Fruit fly (Drosophila melanogaster) whole organism, embryonic: ENCODE data around the gene CG1943.
A peak's percentile ranks its signal among the peaks of the same experiment; 100 is the strongest.

Experiments
- Asciz ChIP-seq: fragments of 200-800 bp; sonication (Bioruptor generic); optimal IDR thresholded peaks from 2 replicates; lab custom pipeline; 2017; ENCODE audit warnings: missing biosample characterization, mild to moderate bottlenecking, missing genetic modification characterization, missing genetic modification reagents
- CG10267 ChIP-seq: fragments of 200-800 bp; sonication (Bioruptor generic); optimal IDR thresholded peaks from 2 replicates; lab custom pipeline; 2018; ENCODE audit warnings: missing biosample characterization, mild to moderate bottlenecking, missing genetic modification characterization, moderate library complexity
- CG11398 ChIP-seq: fragments of 200-800 bp; sonication (Bioruptor generic); optimal IDR thresholded peaks from 2 replicates; lab custom pipeline; 2016; ENCODE audit warnings: missing biosample characterization, missing genetic modification characterization
- CG11504 ChIP-seq: fragments of 200-800 bp; sonication (Bioruptor generic); optimal IDR thresholded peaks from 3 replicates; lab custom pipeline; 2019; ENCODE audit warnings: missing biosample characterization, mild to moderate bottlenecking, missing genetic modification characterization, moderate library complexity
- CG11695 ChIP-seq: fragments of 200-800 bp; sonication (Bioruptor generic); IDR thresholded peaks from 3 replicates; pipeline ENCODE4 v1.3.6; 2022; ENCODE audit warnings: missing biosample characterization, missing genetic modification characterization
- CG12299 ChIP-seq: fragments of 200-800 bp; sonication (Bioruptor generic); optimal IDR thresholded peaks from 2 replicates; lab custom pipeline; 2018; ENCODE audit warnings: missing biosample characterization, mild to moderate bottlenecking, missing genetic modification characterization
- CG15601 ChIP-seq: fragments of 200-800 bp; sonication (Bioruptor generic); optimal IDR thresholded peaks from 3 replicates; lab custom pipeline; 2019; ENCODE audit warnings: missing biosample characterization, mild to moderate bottlenecking, missing genetic modification characterization, moderate library complexity
- CG1603 ChIP-seq: fragments of 200-800 bp; sonication (Bioruptor generic); optimal IDR thresholded peaks from 2 replicates; lab custom pipeline; 2019; ENCODE audit warnings: missing biosample characterization, mild to moderate bottlenecking, missing genetic modification characterization, moderate library complexity
- CG16779 ChIP-seq: fragments of 200-800 bp; sonication (Bioruptor generic); IDR thresholded peaks from 2 replicates; pipeline ENCODE4 v1.3.6; 2022; ENCODE audit warnings: missing biosample characterization, missing genetic modification characterization
- CG17829 ChIP-seq: fragments of 200-800 bp; optimal IDR thresholded peaks from 2 replicates; lab custom pipeline; 2019; ENCODE audit warnings: missing biosample characterization, mild to moderate bottlenecking, missing genetic modification characterization, moderate library complexity
- CG18619 ChIP-seq: fragments of 200-800 bp; sonication (Bioruptor generic); optimal IDR thresholded peaks from 3 replicates; lab custom pipeline; 2017; ENCODE audit warnings: missing biosample characterization, mild to moderate bottlenecking, missing genetic modification characterization
- CG31441 ChIP-seq: fragments of 200-800 bp; sonication (Bioruptor generic); IDR thresholded peaks from 2 replicates; pipeline ENCODE4 v1.3.6; 2022; ENCODE audit warnings: missing biosample characterization, missing genetic modification characterization
- CG4617 ChIP-seq: fragments of 200-800 bp; sonication (Bioruptor generic); optimal IDR thresholded peaks from 3 replicates; lab custom pipeline; 2016; ENCODE audit warnings: missing biosample characterization, missing genetic modification characterization, borderline replicate concordance
- CG5953 ChIP-seq: fragments of 200-800 bp; sonication (Bioruptor generic); IDR thresholded peaks from 2 replicates; pipeline ENCODE4 v1.3.6; 2022; ENCODE audit warnings: missing biosample characterization, missing genetic modification characterization
- CG6175 ChIP-seq: fragments of 200-800 bp; sonication (Bioruptor generic); IDR thresholded peaks from 3 replicates; pipeline ENCODE4 v1.3.6; 2022; ENCODE audit warnings: missing biosample characterization, missing genetic modification characterization
- CG6689 ChIP-seq: fragments of 200-800 bp; sonication (Bioruptor generic); IDR thresholded peaks from 2 replicates; pipeline ENCODE4 v1.3.6; 2022; ENCODE audit warnings: missing biosample characterization, missing genetic modification characterization
- CG8944 ChIP-seq: fragments of 200-800 bp; sonication (Bioruptor generic); optimal IDR thresholded peaks from 3 replicates; lab custom pipeline; 2016; ENCODE audit warnings: missing biosample characterization, missing genetic modification characterization
- CHES-1-like ChIP-seq: fragments of 200-800 bp; sonication (Bioruptor generic); optimal IDR thresholded peaks from 2 replicates; lab custom pipeline; 2016; ENCODE audit warnings: missing biosample characterization, missing genetic modification characterization
- Camta ChIP-seq: fragments of 200-800 bp; sonication (Bioruptor generic); optimal IDR thresholded peaks from 2 replicates; lab custom pipeline; 2016; ENCODE audit warnings: missing biosample characterization, missing genetic modification characterization
- Dbx ChIP-seq: fragments of 200-800 bp; sonication (Bioruptor generic); IDR thresholded peaks from 3 replicates; pipeline ENCODE4 v1.3.6; 2022; ENCODE audit warnings: missing biosample characterization, missing genetic modification characterization
- Dll ChIP-seq: fragments of 200-800 bp; sonication (Bioruptor generic); IDR thresholded peaks from 4 replicates; pipeline ENCODE4 v1.3.6; 2022; ENCODE audit warnings: missing biosample characterization, missing genetic modification characterization; ENCODE audit not compliant: partially characterized antibody
- Doc3 ChIP-seq: fragments of 200-800 bp; sonication (Bioruptor generic); IDR thresholded peaks from 3 replicates; pipeline ENCODE4 v1.3.6; 2022; ENCODE audit warnings: missing biosample characterization, missing genetic modification characterization; ENCODE audit not compliant: partially characterized antibody
- E2f1 ChIP-seq: fragments of 200-800 bp; sonication (Bioruptor generic); IDR thresholded peaks from 2 replicates; pipeline ENCODE4 v1.3.6; 2022; ENCODE audit warnings: missing biosample characterization, missing genetic modification characterization
- HLHmδ ChIP-seq: fragments of 200-800 bp; sonication (Bioruptor generic); optimal IDR thresholded peaks from 2 replicates; lab custom pipeline; 2018; ENCODE audit warnings: missing biosample characterization, mild to moderate bottlenecking, missing genetic modification characterization, moderate library complexity
- Jarid2 ChIP-seq: fragments of 200-800 bp; sonication (Bioruptor generic); optimal IDR thresholded peaks from 3 replicates; lab custom pipeline; 2017; ENCODE audit warnings: mild to moderate bottlenecking, missing biosample characterization, missing genetic modification reagents, missing genetic modification characterization
- Max ChIP-seq: fragments of 200-800 bp; sonication (Bioruptor generic); optimal IDR thresholded peaks from 2 replicates; lab custom pipeline; 2016; ENCODE audit warnings: missing biosample characterization, mild to moderate bottlenecking, missing genetic modification characterization
- Myb ChIP-seq: fragments of 200-800 bp; sonication (Bioruptor generic); optimal IDR thresholded peaks from 2 replicates; lab custom pipeline; 2016; ENCODE audit warnings: missing biosample characterization, missing genetic modification characterization
- NC2β ChIP-seq: fragments of 200-800 bp; sonication (Bioruptor generic); optimal IDR thresholded peaks from 2 replicates; lab custom pipeline; 2016; ENCODE audit warnings: missing biosample characterization, missing genetic modification characterization
- Side ChIP-seq: fragments of 200-800 bp; sonication (Bioruptor generic); optimal IDR thresholded peaks from 2 replicates; lab custom pipeline; 2016; ENCODE audit warnings: missing biosample characterization, missing genetic modification characterization
- Taf1 ChIP-seq: fragments of 200-800 bp; sonication (Bioruptor generic); IDR thresholded peaks from 2 replicates; pipeline ENCODE4 v1.3.6; 2022; ENCODE audit warnings: missing biosample characterization, missing genetic modification characterization
- Usf ChIP-seq: fragments of 200-800 bp; sonication (Bioruptor generic); optimal IDR thresholded peaks from 2 replicates; lab custom pipeline; 2017; ENCODE audit warnings: missing genotype, missing biosample characterization, missing genetic modification characterization
- ab ChIP-seq: fragments of 200-800 bp; sonication (Bioruptor generic); optimal IDR thresholded peaks from 2 replicates; lab custom pipeline; 2016; ENCODE audit warnings: missing biosample characterization, missing genetic modification characterization
- amos ChIP-seq: fragments of 200-800 bp; sonication (Bioruptor generic); IDR thresholded peaks from 2 replicates; pipeline ENCODE4 v1.3.6; 2022; ENCODE audit warnings: missing biosample characterization, missing genetic modification characterization; ENCODE audit not compliant: partially characterized antibody
- ara ChIP-seq: fragments of 200-800 bp; sonication (Bioruptor generic); IDR thresholded peaks from 2 replicates; pipeline ENCODE4 v1.3.6; 2022; ENCODE audit warnings: missing biosample characterization, missing genetic modification characterization
- ash1 ChIP-seq: fragments of 200-800 bp; sonication (Bioruptor generic); optimal IDR thresholded peaks from 2 replicates; lab custom pipeline; 2018; ENCODE audit warnings: missing biosample characterization, mild to moderate bottlenecking, missing genetic modification characterization
- bcd ChIP-seq: fragments of 200-800 bp; sonication (Bioruptor generic); optimal IDR thresholded peaks from 2 replicates; lab custom pipeline; 2017; ENCODE audit warnings: missing biosample characterization, mild to moderate bottlenecking, missing genetic modification characterization
- cato ChIP-seq: fragments of 200-800 bp; sonication (Bioruptor generic); optimal IDR thresholded peaks from 2 replicates; lab custom pipeline; 2016; ENCODE audit warnings: missing biosample characterization, missing genetic modification characterization, borderline replicate concordance
- crc ChIP-seq: fragments of 200-800 bp; sonication (Bioruptor generic); optimal IDR thresholded peaks from 2 replicates; lab custom pipeline; 2016; ENCODE audit warnings: missing biosample characterization, missing genetic modification characterization
- dan ChIP-seq: fragments of 200-800 bp; sonication (Bioruptor generic); IDR thresholded peaks from 2 replicates; pipeline ENCODE4 v1.3.6; 2022; ENCODE audit warnings: missing biosample characterization, missing genetic modification characterization
- ftz-f1 ChIP-seq: fragments of 200-800 bp; sonication (Bioruptor generic); optimal IDR thresholded peaks from 2 replicates; lab custom pipeline; 2016; ENCODE audit warnings: missing biosample characterization, missing genetic modification characterization
- fu2 ChIP-seq: fragments of 200-800 bp; sonication (Bioruptor generic); optimal IDR thresholded peaks from 2 replicates; lab custom pipeline; 2016; ENCODE audit warnings: missing biosample characterization, missing genetic modification characterization
- lilli ChIP-seq: fragments of 200-800 bp; sonication (Bioruptor generic); optimal IDR thresholded peaks from 3 replicates; lab custom pipeline; 2016; ENCODE audit warnings: missing biosample characterization, missing genetic modification characterization
- nerfin-2 ChIP-seq: fragments of 200-800 bp; sonication (Bioruptor generic); IDR thresholded peaks from 2 replicates; pipeline ENCODE4 v1.3.6; 2022; ENCODE audit warnings: missing biosample characterization, missing genetic modification characterization; ENCODE audit not compliant: partially characterized antibody
- psq ChIP-seq: fragments of 200-800 bp; sonication (Bioruptor generic); optimal IDR thresholded peaks from 2 replicates; lab custom pipeline; 2017; ENCODE audit warnings: missing biosample characterization, missing genetic modification characterization
- sd ChIP-seq: fragments of 200-800 bp; sonication (Bioruptor generic); optimal IDR thresholded peaks from 3 replicates; lab custom pipeline; 2018; ENCODE audit warnings: missing biosample characterization, mild to moderate bottlenecking, missing genetic modification characterization, moderate library complexity
- seq ChIP-seq: fragments of 200-800 bp; sonication (Bioruptor generic); IDR thresholded peaks from 2 replicates; pipeline ENCODE4 v1.3.6; 2022; ENCODE audit warnings: missing biosample characterization, missing genetic modification characterization
- sisA ChIP-seq: fragments of 200-800 bp; sonication (Bioruptor generic); IDR thresholded peaks from 2 replicates; pipeline ENCODE4 v1.3.6; 2022; ENCODE audit warnings: missing biosample characterization, missing genetic modification characterization
- slou ChIP-seq: fragments of 200-800 bp; sonication (Bioruptor generic); optimal IDR thresholded peaks from 3 replicates; lab custom pipeline; 2016; ENCODE audit warnings: missing biosample characterization, missing genetic modification characterization
- tin ChIP-seq: fragments of 200-800 bp; sonication (Bioruptor generic); optimal IDR thresholded peaks from 3 replicates; lab custom pipeline; 2016; ENCODE audit warnings: missing biosample characterization, missing genetic modification characterization
- twi ChIP-seq: fragments of 200-800 bp; optimal IDR thresholded peaks from 2 replicates; lab custom pipeline; 2019; ENCODE audit warnings: missing biosample characterization, mild to moderate bottlenecking, missing genetic modification characterization, moderate library complexity
- unc-4 ChIP-seq: fragments of 200-800 bp; sonication (Bioruptor generic); IDR thresholded peaks from 2 replicates; pipeline ENCODE4 v1.3.6; 2022; ENCODE audit warnings: missing biosample characterization, missing genetic modification characterization; ENCODE audit not compliant: partially characterized antibody

The CG1943 gene

dm6 chr3R:7067092-7067491 lies 7.6 kb upstream of the CG1943 start, which contains the start of the genes CG1105 and CG1965 (continued):
- TF ChIP-seq Max (peak; percentile 92), CG6175 (peak; percentile 87), CG18619 (GFP tag; lab: Kevin White, UChicago) (peak; percentile 85), bcd (GFP tag; lab: Kevin White, UChicago) (peak; percentile 93), CG11504 (tag; lab: Kevin White, UChicago) (peak; percentile 90), lilli (GFP tag; lab: Kevin White, UChicago) (peak; percentile 98), ash1 (GFP tag; lab: Kevin White, UChicago) (peak; percentile 45), dan (GFP tag; lab: Robert Waterston, UW) (peak; percentile 90), ab (GFP tag; lab: Kevin White, UChicago) (peak; percentile 68), CG31441 (GFP tag; lab: Robert Waterston, UW) (peak; percentile 85), fu2 (peak; percentile 94), slou (GFP tag; lab: Kevin White, UChicago) (peak; percentile 91), Camta (peak; percentile 88), Dll (peak; percentile 100), NC2β (GFP tag; lab: Kevin White, UChicago) (peak; percentile 92), unc-4 (peak; percentile 99), Taf1 (peak; percentile 83), CG8944 (GFP tag; lab: Kevin White, UChicago) (peak; percentile 94), CG16779 (GFP tag; lab: Robert Waterston, UW) (peak; percentile 72), CG6689 (GFP tag; lab: Robert Waterston, UW) (peak; percentile 93), Asciz (GFP tag; lab: Kevin White, UChicago) (peak; percentile 71), amos (GFP tag; lab: Robert Waterston, UW) (peak; percentile 97), CG15601 (tag; lab: Kevin White, UChicago) (peak; percentile 89), CG12299 (peak; percentile 88), Myb (GFP tag; lab: Kevin White, UChicago) (peak; percentile 83), CG17829 (tag; lab: Kevin White, UChicago) (peak; percentile 95), tin (GFP tag; lab: Kevin White, UChicago) (peak; percentile 97), Jarid2 (peak; percentile 72), Side (peak; percentile 91), HLHmδ (no peak), twi (tag; lab: Kevin White, UChicago) (peak; percentile 84), seq (GFP tag; lab: Robert Waterston, UW) (peak; percentile 66), CG10267 (tag; lab: Kevin White, UChicago) (peak; percentile 90), CG5953 (peak; percentile 84), Doc3 (peak; percentile 100), ara (GFP tag; lab: Robert Waterston, UW) (peak; percentile 90), CG11398 (GFP tag; lab: Kevin White, UChicago) (peak; percentile 76), E2f1 (GFP tag; lab: Robert Waterston, UW) (peak; percentile 90), cato (GFP tag; lab: Kevin White, UChicago) (peak; percentile 94), sd (tag; lab: Kevin White, UChicago) (peak; percentile 82), ftz-f1 (GFP tag; lab: Kevin White, UChicago) (peak; percentile 79), CHES-1-like (GFP tag; lab: Kevin White, UChicago) (peak; percentile 93), nerfin-2 (GFP tag; lab: Robert Waterston, UW) (peak; percentile 94), Dbx (GFP tag; lab: Robert Waterston, UW) (peak; percentile 95), CG1603 (tag; lab: Kevin White, UChicago) (peak; percentile 93), CG11695 (GFP tag; lab: Robert Waterston, UW) (peak; percentile 85), CG4617 (peak; percentile 97), Usf (peak; percentile 87), psq (peak; percentile 78), crc (peak; percentile 82), sisA (GFP tag; lab: Robert Waterston, UW) (peak; percentile 96)
